Worm (Caenorhabditis elegans) whole organism, L2 larva: ENCODE results near the gene sdz-13.

Experiments
- F13H6.1 ChIP-seq: sonication (generic microtip); optimal IDR thresholded peaks from 2 replicates; lab custom pipeline; 2016; ENCODE audit warnings: missing genetic modification characterization, missing compliant biosample characterization
- R02D3.7 ChIP-seq: fragments of 150-350 bp; optimal IDR thresholded peaks from 2 replicates; lab custom pipeline; 2014; ENCODE audit warnings: missing biosample characterization, missing genetic modification characterization
- Y55F3AM.14 ChIP-seq: fragments of 200-800 bp; sonication (Bioruptor generic); optimal IDR thresholded peaks from 2 replicates; lab custom pipeline; 2018; ENCODE audit warnings: mild to moderate bottlenecking, missing genetic modification characterization, missing compliant biosample characterization
- ZK546.5 ChIP-seq: sonication (generic microtip); optimal IDR thresholded peaks from 2 replicates; lab custom pipeline; 2017; ENCODE audit warnings: missing biosample characterization, missing genetic modification characterization
- alr-1 ChIP-seq: fragments of 150-350 bp; optimal IDR thresholded peaks from 2 replicates; lab custom pipeline; 2014; ENCODE audit warnings: missing biosample characterization, missing genetic modification characterization
- blmp-1 ChIP-seq: sonication (generic microtip); optimal IDR thresholded peaks from 2 replicates; lab custom pipeline; 2017; ENCODE audit warnings: missing genetic modification characterization, mild to moderate bottlenecking, missing compliant biosample characterization, antibody characterized with exemption, moderate library complexity; ENCODE audit not compliant: insufficient read depth
- ceh-82 ChIP-seq: fragments of 150-350 bp; optimal IDR thresholded peaks from 2 replicates; lab custom pipeline; 2014; ENCODE audit warnings: missing biosample characterization, missing genetic modification characterization
- crh-2 ChIP-seq: sonication (generic microtip); optimal IDR thresholded peaks from 2 replicates; lab custom pipeline; 2017; ENCODE audit warnings: missing biosample characterization, missing genetic modification characterization
- egl-27 ChIP-seq: sonication (generic microtip); optimal IDR thresholded peaks from 3 replicates; lab custom pipeline; 2017; ENCODE audit warnings: missing biosample characterization, missing genetic modification reagents, missing genetic modification characterization
- elt-1 ChIP-seq: fragments of 150-350 bp; optimal IDR thresholded peaks from 2 replicates; lab custom pipeline; 2014; ENCODE audit warnings: missing biosample characterization, missing genetic modification characterization
- elt-3 ChIP-seq: sonication (generic microtip); optimal IDR thresholded peaks from 2 replicates; lab custom pipeline; 2017; ENCODE audit warnings: missing biosample characterization, missing genetic modification characterization
- fos-1 ChIP-seq: fragments of 150-350 bp; optimal IDR thresholded peaks from 2 replicates; lab custom pipeline; 2014; ENCODE audit warnings: missing biosample characterization, missing genetic modification characterization
- lin-11 ChIP-seq: fragments of 150-350 bp; sonication (generic microtip); optimal IDR thresholded peaks from 2 replicates; lab custom pipeline; 2014; ENCODE audit warnings: missing biosample characterization, missing genetic modification characterization, inconsistent platforms, mixed read lengths
- mbf-1 ChIP-seq: sonication (generic microtip); optimal IDR thresholded peaks from 2 replicates; lab custom pipeline; 2017; ENCODE audit warnings: missing biosample characterization, missing genetic modification characterization
- nhr-10 ChIP-seq: sonication (generic microtip); optimal IDR thresholded peaks from 2 replicates; lab custom pipeline; 2017; ENCODE audit warnings: missing biosample characterization, missing genetic modification characterization
- nhr-11 ChIP-seq: fragments of 150-350 bp; optimal IDR thresholded peaks from 2 replicates; lab custom pipeline; 2014; ENCODE audit warnings: missing biosample characterization, missing genetic modification characterization
- nhr-129 ChIP-seq: fragments of 150-350 bp; optimal IDR thresholded peaks from 2 replicates; lab custom pipeline; 2014; ENCODE audit warnings: missing biosample characterization, missing genetic modification characterization
- nhr-21 ChIP-seq: fragments of 150-350 bp; optimal IDR thresholded peaks from 2 replicates; lab custom pipeline; 2014; ENCODE audit warnings: missing biosample characterization, missing genetic modification characterization
- nhr-23 ChIP-seq: fragments of 150-350 bp; optimal IDR thresholded peaks from 2 replicates; lab custom pipeline; 2014; ENCODE audit warnings: missing biosample characterization, missing genetic modification reagents, missing genetic modification characterization
- nhr-237 ChIP-seq: fragments of 150-350 bp; optimal IDR thresholded peaks from 2 replicates; lab custom pipeline; 2014; ENCODE audit warnings: missing biosample characterization, missing genetic modification characterization
- nhr-25 ChIP-seq: fragments of 150-350 bp; sonication (generic microtip); optimal IDR thresholded peaks from 3 replicates; lab custom pipeline; 2014; ENCODE audit warnings: missing biosample characterization, missing genetic modification characterization
- nhr-6 ChIP-seq: fragments of 150-350 bp; optimal IDR thresholded peaks from 2 replicates; lab custom pipeline; 2014; ENCODE audit warnings: missing biosample characterization, missing genetic modification characterization
- nhr-77 ChIP-seq: fragments of 150-350 bp; optimal IDR thresholded peaks from 2 replicates; lab custom pipeline; 2014; ENCODE audit warnings: missing biosample characterization, missing genetic modification characterization
- peb-1 ChIP-seq: fragments of 150-350 bp; optimal IDR thresholded peaks from 2 replicates; lab custom pipeline; 2014; ENCODE audit warnings: missing biosample characterization, missing genetic modification characterization
- sem-4 ChIP-seq: fragments of 150-350 bp; optimal IDR thresholded peaks from 2 replicates; lab custom pipeline; 2014; ENCODE audit warnings: missing biosample characterization, missing genetic modification reagents, missing genetic modification characterization
- skn-1 ChIP-seq: sonication (generic microtip); optimal IDR thresholded peaks from 2 replicates; lab custom pipeline; 2017; ENCODE audit warnings: missing biosample characterization, missing genetic modification characterization
- sma-9 ChIP-seq, 2 experiments: fragments of 150-350 bp in 1 of 2; sonication (generic microtip) in 1 of 2; optimal IDR thresholded peaks; 2 replicates each; lab custom pipeline; 2014 to 2016; ENCODE audit warnings: missing genetic modification characterization in 2 of 2, mild to moderate bottlenecking in 1 of 2, missing biosample characterization in 1 of 2, missing compliant biosample characterization in 1 of 2, missing genetic modification reagents in 1 of 2, moderate library complexity in 1 of 2
- snpc-4 ChIP-seq: fragments of 150-350 bp; optimal IDR thresholded peaks from 2 replicates; lab custom pipeline; 2014; ENCODE audit warnings: missing biosample characterization, missing genetic modification characterization
- unc-39 ChIP-seq: fragments of 150-350 bp; optimal IDR thresholded peaks from 2 replicates; lab custom pipeline; 2014; ENCODE audit warnings: missing biosample characterization, missing genetic modification characterization
- unc-55 ChIP-seq: fragments of 150-350 bp; sonication (generic microtip); optimal IDR thresholded peaks from 3 replicates; lab custom pipeline; 2014; ENCODE audit warnings: missing biosample characterization, missing genetic modification reagents, missing genetic modification characterization
- zag-1 ChIP-seq: fragments of 150-350 bp; optimal IDR thresholded peaks from 2 replicates; lab custom pipeline; 2014; ENCODE audit warnings: missing biosample characterization, missing genetic modification characterization
- ztf-1 ChIP-seq: fragments of 200-800 bp; sonication (Bioruptor generic); conservative IDR thresholded peaks from 2 replicates; pipeline ENCODE4 v1.3.6; 2022; ENCODE audit warnings: missing genetic modification characterization, missing compliant biosample characterization
- ztf-11 ChIP-seq: sonication (generic microtip); optimal IDR thresholded peaks from 2 replicates; lab custom pipeline; 2017; ENCODE audit warnings: missing biosample characterization, missing genetic modification characterization
- ztf-4 ChIP-seq: fragments of 150-350 bp; optimal IDR thresholded peaks from 2 replicates; lab custom pipeline; 2014; ENCODE audit warnings: missing biosample characterization, missing genetic modification characterization

sdz-13 gene

DNA sequence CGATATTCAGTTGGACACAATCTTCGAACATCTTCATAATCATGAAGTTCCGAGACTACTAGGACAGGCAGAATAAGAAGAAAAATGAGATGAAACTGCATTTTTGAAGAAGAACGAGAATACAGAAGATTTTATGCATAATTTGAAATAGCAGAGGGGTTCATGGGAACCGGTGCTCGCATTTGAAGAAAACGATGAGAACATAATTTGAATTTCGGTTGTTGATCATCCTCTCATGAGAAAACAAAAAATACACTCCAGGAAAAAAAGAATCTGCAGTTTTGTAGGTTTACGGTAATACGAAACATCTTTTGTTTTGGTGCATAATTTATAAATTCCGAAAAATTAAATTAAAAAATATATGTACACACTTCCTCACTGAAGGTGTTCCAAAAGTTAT, 6.5 kb upstream of the sdz-13 start, which contains the start of gene srlf-11:
srlf-11 (minus strand) TSS at position 101 of the 400 bp plus-strand sequence.
- no peak for TF ChIP-seq nhr-77 (tag; lab: Kevin White, UChicago)
- TF ChIP-seq ZK546.5 (tag; lab: Kevin White, UChicago) = no peak
- no peak for TF ChIP-seq sem-4 (tag; lab: Kevin White, UChicago)
- TF ChIP-seq egl-27 (tag; lab: Kevin White, UChicago) = no peak
- no peak for TF ChIP-seq nhr-129 (tag; lab: Kevin White, UChicago)
- TF ChIP-seq nhr-6 (tag; lab: Kevin White, UChicago) = no peak
- no peak for TF ChIP-seq peb-1
- TF ChIP-seq nhr-237 = no peak
- no peak for TF ChIP-seq skn-1 (tag; lab: Kevin White, UChicago)
- TF ChIP-seq unc-39 = no peak
- no peak for TF ChIP-seq nhr-11
- no peak for TF ChIP-seq R02D3.7 (tag; lab: Kevin White, UChicago)
- no peak for TF ChIP-seq alr-1 (tag; lab: Kevin White, UChicago)
- TF ChIP-seq nhr-21 (tag; lab: Kevin White, UChicago) = no peak
- no peak for TF ChIP-seq ceh-82 (tag; lab: Kevin White, UChicago)

DNA sequence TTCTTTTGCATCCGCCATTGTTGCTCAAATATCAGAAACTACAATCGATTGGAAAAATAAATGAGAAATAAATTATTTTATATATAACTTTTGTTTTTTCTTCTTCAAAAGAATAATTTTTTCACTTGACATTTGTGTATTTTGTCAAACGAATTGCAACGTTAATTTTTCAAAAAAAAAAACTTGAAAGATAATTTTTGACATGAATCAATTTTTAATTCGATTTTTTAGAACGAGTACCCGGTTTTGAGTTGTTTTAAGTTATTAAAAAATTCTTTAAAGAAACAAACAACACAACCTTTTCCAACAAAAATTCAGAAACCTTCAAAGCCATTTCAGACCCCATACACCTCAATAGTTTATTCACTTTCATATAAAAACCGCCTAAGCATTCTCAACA, 4.8 kb upstream of the sdz-13 start, which contains the start of gene F13E9.5:
F13E9.5 (minus strand) TSS at position 101 of the 400 bp plus-strand sequence.
- TF ChIP-seq peb-1 (no peak), Y55F3AM.14 (GFP tag; lab: Kevin White, UChicago) (no peak), ztf-1 (no peak), mbf-1 (tag; lab: Kevin White, UChicago) (no peak), nhr-11 (no peak), nhr-25 (tag; lab: Kevin White, UChicago) (no peak), lin-11 (tag; lab: Kevin White, UChicago) (no peak), unc-55 (no peak), elt-1 (tag; lab: Kevin White, UChicago) (no peak), nhr-237 (no peak), skn-1 (tag; lab: Kevin White, UChicago) (no peak), F13H6.1 (tag; lab: Kevin White, UChicago) (no peak), blmp-1 (tag; lab: Kevin White, UChicago) (no peak)

DNA sequence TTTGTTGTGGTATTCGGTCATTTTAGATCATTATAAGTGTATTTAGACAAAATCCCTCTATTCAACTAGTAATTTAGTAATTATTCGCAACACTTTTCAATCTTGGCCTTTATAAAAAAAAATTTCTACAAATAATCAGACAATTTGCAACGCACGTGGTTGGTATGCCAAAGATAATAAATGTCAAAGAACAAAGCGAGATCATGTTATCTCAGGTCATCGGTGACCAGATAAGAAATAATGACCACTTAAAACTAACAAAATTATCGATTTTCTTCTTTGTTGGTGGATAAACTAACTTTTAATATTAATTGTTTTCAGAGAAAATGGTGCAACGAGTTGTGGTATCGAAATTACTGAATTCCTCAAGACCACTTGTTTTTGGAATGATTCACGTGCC, 1.8 kb upstream of the sdz-13 start, which contains the start of gene F13E9.13:
F13E9.13 (plus strand) TSS at position 317 of the 400 bp plus-strand sequence.
- TF ChIP-seq ceh-82 (tag; lab: Kevin White, UChicago) (no peak), nhr-10 (tag; lab: Kevin White, UChicago) (no peak), Y55F3AM.14 (GFP tag; lab: Kevin White, UChicago) (no peak), nhr-129 (tag; lab: Kevin White, UChicago) (no peak), elt-3 (tag; lab: Kevin White, UChicago) (no peak), fos-1 (tag; lab: Kevin White, UChicago) (peak; percentile 24), ztf-4 (no peak), sma-9 (GFP tag; optimal IDR thresholded peaks at IDR 0.05; lab: Kevin White, UChicago) (peak; percentile 46), sma-9 (tag; optimal IDR thresholded peaks at IDR 0.05; lab: Kevin White, UChicago) (no peak)

DNA sequence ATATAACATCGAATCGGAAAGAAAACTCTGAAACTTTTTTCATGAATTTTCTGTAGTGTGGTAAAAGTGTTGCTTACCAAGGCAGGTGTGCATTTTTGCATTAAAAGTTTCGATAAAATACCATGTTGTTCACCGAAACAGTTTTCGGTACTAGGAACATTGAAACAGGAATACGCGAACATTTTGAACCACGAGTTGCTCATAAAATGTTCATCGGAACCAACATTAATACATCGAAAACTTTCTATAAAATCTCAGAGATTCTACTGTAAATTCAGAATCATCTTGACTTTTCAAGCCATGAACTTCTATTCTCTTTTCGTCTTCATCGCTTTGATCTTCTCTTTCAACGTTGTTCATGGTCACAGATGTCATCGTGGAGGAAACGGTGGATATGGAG, 822 bp upstream of the sdz-13 start, which contains the start of gene fipr-15:
fipr-15 (plus strand) TSS at position 301 of the 400 bp plus-strand sequence.
- TF ChIP-seq ZK546.5 (tag; lab: Kevin White, UChicago) (no peak), elt-3 (tag; lab: Kevin White, UChicago) (no peak), nhr-25 (tag; lab: Kevin White, UChicago) (no peak), ceh-82 (tag; lab: Kevin White, UChicago) (no peak), nhr-23 (tag; lab: Kevin White, UChicago) (no peak), peb-1 (no peak), alr-1 (tag; lab: Kevin White, UChicago) (no peak), blmp-1 (tag; lab: Kevin White, UChicago) (no peak), elt-1 (tag; lab: Kevin White, UChicago) (no peak), fos-1 (tag; lab: Kevin White, UChicago) (no peak), ztf-11 (no peak), snpc-4 (tag; lab: Kevin White, UChicago) (no peak), egl-27 (tag; lab: Kevin White, UChicago) (no peak), nhr-6 (tag; lab: Kevin White, UChicago) (no peak), ztf-1 (no peak), mbf-1 (tag; lab: Kevin White, UChicago) (no peak), crh-2 (tag; lab: Kevin White, UChicago) (no peak), zag-1 (tag; lab: Kevin White, UChicago) (no peak), sma-9 (GFP tag; optimal IDR thresholded peaks at IDR 0.05; lab: Kevin White, UChicago) (no peak), sma-9 (tag; optimal IDR thresholded peaks at IDR 0.05; lab: Kevin White, UChicago) (no peak)
